Fruit fly (Drosophila melanogaster) whole organism, embryonic: ENCODE measurements around the gene CG15539.

ENCODE experiments used
- CG10209 ChIP-seq: fragments of 200-800 bp; sonication (Bioruptor generic); optimal IDR thresholded peaks from 3 replicates; lab custom pipeline; 2017; ENCODE audit warnings: missing biosample characterization, mild to moderate bottlenecking, missing genetic modification characterization, missing genetic modification reagents
- CG10267 ChIP-seq: fragments of 200-800 bp; sonication (Bioruptor generic); optimal IDR thresholded peaks from 2 replicates; lab custom pipeline; 2018; ENCODE audit warnings: missing biosample characterization, mild to moderate bottlenecking, missing genetic modification characterization, moderate library complexity
- CG11398 ChIP-seq: fragments of 200-800 bp; sonication (Bioruptor generic); optimal IDR thresholded peaks from 2 replicates; lab custom pipeline; 2016; ENCODE audit warnings: missing biosample characterization, missing genetic modification characterization
- CG12391 ChIP-seq: fragments of 200-800 bp; sonication (Bioruptor generic); optimal IDR thresholded peaks from 3 replicates; lab custom pipeline; 2018; ENCODE audit warnings: missing biosample characterization, mild to moderate bottlenecking, missing genetic modification characterization, moderate library complexity
- CG12769 ChIP-seq: fragments of 200-800 bp; sonication (Bioruptor generic); optimal IDR thresholded peaks from 2 replicates; lab custom pipeline; 2019; ENCODE audit warnings: missing biosample characterization, mild to moderate bottlenecking, missing genetic modification characterization, moderate library complexity
- CG13296 ChIP-seq: fragments of 200-800 bp; sonication (Bioruptor generic); optimal IDR thresholded peaks from 3 replicates; lab custom pipeline; 2018; ENCODE audit warnings: missing biosample characterization, mild to moderate bottlenecking, missing genetic modification characterization
- CG14860 ChIP-seq: fragments of 200-800 bp; sonication (Bioruptor generic); IDR thresholded peaks from 3 replicates; pipeline ENCODE4 v1.3.6; 2022; ENCODE audit warnings: missing biosample characterization, missing genetic modification characterization; ENCODE audit not compliant: partially characterized antibody
- CG15011 ChIP-seq: fragments of 200-800 bp; sonication (Bioruptor generic); optimal IDR thresholded peaks from 3 replicates; lab custom pipeline; 2018; ENCODE audit warnings: missing biosample characterization, mild to moderate bottlenecking, missing genetic modification characterization
- CG15514 ChIP-seq: fragments of 200-800 bp; sonication (Bioruptor generic); optimal IDR thresholded peaks from 3 replicates; lab custom pipeline; 2017; ENCODE audit warnings: missing biosample characterization, missing genetic modification characterization, mild to moderate bottlenecking, moderate library complexity, missing genetic modification reagents
- CG1647 ChIP-seq: fragments of 200-800 bp; sonication (Bioruptor generic); optimal IDR thresholded peaks from 3 replicates; lab custom pipeline; 2016; ENCODE audit warnings: missing biosample characterization, missing genetic modification characterization
- CG17186 ChIP-seq: fragments of 200-800 bp; sonication (Bioruptor generic); optimal IDR thresholded peaks from 3 replicates; lab custom pipeline; 2017; ENCODE audit warnings: missing biosample characterization, missing genetic modification reagents, missing genetic modification characterization
- CG17829 ChIP-seq: fragments of 200-800 bp; optimal IDR thresholded peaks from 2 replicates; lab custom pipeline; 2019; ENCODE audit warnings: missing biosample characterization, mild to moderate bottlenecking, missing genetic modification characterization, moderate library complexity
- CG2678 ChIP-seq: fragments of 200-800 bp; sonication (Bioruptor generic); optimal IDR thresholded peaks from 3 replicates; lab custom pipeline; 2019; ENCODE audit warnings: missing biosample characterization, mild to moderate bottlenecking, missing genetic modification characterization, moderate library complexity
- CG30431 ChIP-seq: fragments of 200-800 bp; sonication (Bioruptor generic); optimal IDR thresholded peaks from 2 replicates; lab custom pipeline; 2017; ENCODE audit warnings: missing biosample characterization, missing genetic modification characterization
- CG3163 ChIP-seq: fragments of 200-800 bp; sonication (Bioruptor generic); optimal IDR thresholded peaks from 3 replicates; lab custom pipeline; 2016; ENCODE audit warnings: missing biosample characterization, missing genetic modification characterization
- CG42726 ChIP-seq: fragments of 200-800 bp; sonication (Bioruptor generic); IDR thresholded peaks from 2 replicates; pipeline ENCODE4 v1.3.6; 2022; ENCODE audit warnings: missing biosample characterization, missing genetic modification characterization; ENCODE audit not compliant: partially characterized antibody
- CG6272 ChIP-seq: fragments of 200-800 bp; sonication (Bioruptor generic); IDR thresholded peaks from 2 replicates; pipeline ENCODE4 v1.3.6; 2022; ENCODE audit warnings: missing biosample characterization, missing genetic modification characterization
- CG6765 ChIP-seq: fragments of 200-800 bp; sonication (Bioruptor generic); optimal IDR thresholded peaks from 3 replicates; lab custom pipeline; 2017; ENCODE audit warnings: missing biosample characterization, mild to moderate bottlenecking, missing genetic modification characterization
- CG8765 ChIP-seq: fragments of 200-800 bp; sonication (Bioruptor generic); IDR thresholded peaks from 2 replicates; pipeline ENCODE4 v1.3.6; 2022; ENCODE audit warnings: missing biosample characterization, missing genetic modification characterization
- CG8924 ChIP-seq: fragments of 200-800 bp; optimal IDR thresholded peaks from 3 replicates; lab custom pipeline; 2019; ENCODE audit warnings: missing biosample characterization, mild to moderate bottlenecking, missing genetic modification characterization, moderate library complexity
- CG9932 ChIP-seq: fragments of 200-800 bp; sonication (Bioruptor generic); IDR thresholded peaks from 2 replicates; pipeline ENCODE4 v1.3.6; 2022; ENCODE audit warnings: missing biosample characterization, missing genetic modification characterization
- Dp ChIP-seq: fragments of 200-800 bp; sonication (Bioruptor generic); optimal IDR thresholded peaks from 2 replicates; lab custom pipeline; 2018; ENCODE audit warnings: missing biosample characterization, mild to moderate bottlenecking, missing genetic modification characterization, moderate library complexity
- ERR ChIP-seq: fragments of 200-800 bp; sonication (Bioruptor generic); optimal IDR thresholded peaks from 2 replicates; lab custom pipeline; 2016; ENCODE audit warnings: missing biosample characterization, missing genetic modification characterization
- HLH4C ChIP-seq: fragments of 200-800 bp; sonication (Bioruptor generic); IDR thresholded peaks from 3 replicates; pipeline ENCODE4 v1.3.6; 2022; ENCODE audit warnings: missing biosample characterization, missing genetic modification characterization; ENCODE audit not compliant: partially characterized antibody
- Jarid2 ChIP-seq: fragments of 200-800 bp; sonication (Bioruptor generic); optimal IDR thresholded peaks from 3 replicates; lab custom pipeline; 2017; ENCODE audit warnings: mild to moderate bottlenecking, missing biosample characterization, missing genetic modification reagents, missing genetic modification characterization
- MESR4 ChIP-seq: fragments of 200-800 bp; sonication (Bioruptor generic); optimal IDR thresholded peaks from 2 replicates; lab custom pipeline; 2018; ENCODE audit warnings: missing biosample characterization, mild to moderate bottlenecking, missing genetic modification characterization, moderate library complexity
- NC2β ChIP-seq: fragments of 200-800 bp; sonication (Bioruptor generic); optimal IDR thresholded peaks from 2 replicates; lab custom pipeline; 2016; ENCODE audit warnings: missing biosample characterization, missing genetic modification characterization
- NFAT ChIP-seq: fragments of 200-800 bp; sonication (Bioruptor generic); IDR thresholded peaks from 2 replicates; pipeline ENCODE4 v1.3.6; 2022; ENCODE audit warnings: missing biosample characterization, missing genetic modification characterization
- Vsx1 ChIP-seq: fragments of 200-800 bp; sonication (Bioruptor generic); optimal IDR thresholded peaks from 2 replicates; lab custom pipeline; 2017; ENCODE audit warnings: missing biosample characterization, mild to moderate bottlenecking, missing genetic modification characterization, missing genetic modification reagents
- Xbp1 ChIP-seq: fragments of 200-800 bp; sonication (Bioruptor generic); optimal IDR thresholded peaks from 3 replicates; lab custom pipeline; 2016; ENCODE audit warnings: missing biosample characterization, mild to moderate bottlenecking, missing genetic modification characterization
- az2 ChIP-seq: fragments of 200-800 bp; sonication (Bioruptor generic); optimal IDR thresholded peaks from 3 replicates; lab custom pipeline; 2016; ENCODE audit warnings: missing biosample characterization, missing genetic modification characterization
- bowl ChIP-seq: fragments of 200-800 bp; sonication (Bioruptor generic); IDR thresholded peaks from 2 replicates; pipeline ENCODE4 v1.3.6; 2022; ENCODE audit warnings: missing biosample characterization, missing genetic modification characterization
- en ChIP-seq: fragments of 200-800 bp; sonication (Bioruptor generic); optimal IDR thresholded peaks from 2 replicates; lab custom pipeline; 2016; ENCODE audit warnings: missing biosample characterization, missing genetic modification characterization
- eve ChIP-seq, 2 experiments: fragments of >200 bp; optimal IDR thresholded peaks; 2 replicates each; lab custom pipeline; 2017; ENCODE audit warnings: missing biosample characterization in 2 of 2, missing genetic modification characterization in 2 of 2
- hbn ChIP-seq: fragments of 200-800 bp; sonication (Bioruptor generic); IDR thresholded peaks from 2 replicates; pipeline ENCODE4 v1.3.6; 2022; ENCODE audit warnings: missing biosample characterization, missing genetic modification characterization; ENCODE audit not compliant: partially characterized antibody
- inv ChIP-seq: fragments of 200-800 bp; sonication (Bioruptor generic); IDR thresholded peaks from 2 replicates; pipeline ENCODE4 v1.3.6; 2022; ENCODE audit warnings: missing biosample characterization, missing genetic modification characterization; ENCODE audit not compliant: partially characterized antibody
- jumu ChIP-seq: fragments of 200-800 bp; sonication (Bioruptor generic); optimal IDR thresholded peaks from 3 replicates; lab custom pipeline; 2016; ENCODE audit warnings: missing biosample characterization, missing genetic modification characterization
- kni ChIP-seq: fragments of 200-800 bp; sonication (Bioruptor generic); optimal IDR thresholded peaks from 3 replicates; lab custom pipeline; 2017; ENCODE audit warnings: mild to moderate bottlenecking, missing biosample characterization, missing genetic modification reagents, missing genetic modification characterization
- lab ChIP-seq: fragments of 200-800 bp; sonication (Bioruptor generic); optimal IDR thresholded peaks from 3 replicates; lab custom pipeline; 2017; ENCODE audit warnings: missing biosample characterization, missing genetic modification characterization, mild to moderate bottlenecking, moderate library complexity, missing genetic modification reagents
- lbe ChIP-seq: fragments of 200-800 bp; sonication (Bioruptor generic); optimal IDR thresholded peaks from 2 replicates; lab custom pipeline; 2016; ENCODE audit warnings: missing biosample characterization, mild to moderate bottlenecking, missing genetic modification characterization
- mirr ChIP-seq: fragments of 200-800 bp; sonication (Bioruptor generic); optimal IDR thresholded peaks from 3 replicates; lab custom pipeline; 2018; ENCODE audit warnings: missing biosample characterization, mild to moderate bottlenecking, missing genetic modification characterization
- nerfin-1 ChIP-seq: fragments of 200-800 bp; sonication (Bioruptor generic); optimal IDR thresholded peaks from 3 replicates; lab custom pipeline; 2019; ENCODE audit warnings: missing biosample characterization, mild to moderate bottlenecking, missing genetic modification characterization, moderate library complexity
- nom ChIP-seq: fragments of 200-800 bp; sonication (Bioruptor generic); optimal IDR thresholded peaks from 2 replicates; lab custom pipeline; 2017; ENCODE audit warnings: missing biosample characterization, missing genetic modification characterization, mild to moderate bottlenecking, moderate library complexity, missing genetic modification reagents
- ranshi ChIP-seq: fragments of 200-800 bp; sonication (Bioruptor generic); IDR thresholded peaks from 2 replicates; pipeline ENCODE4 v1.3.6; 2022; ENCODE audit warnings: missing biosample characterization, missing genetic modification characterization
- rib ChIP-seq: fragments of 200-800 bp; sonication (Bioruptor generic); IDR thresholded peaks from 2 replicates; pipeline ENCODE4 v1.3.6; 2022; ENCODE audit warnings: missing biosample characterization, missing genetic modification characterization
- scrt ChIP-seq: fragments of 200-800 bp; sonication (Bioruptor generic); optimal IDR thresholded peaks from 2 replicates; lab custom pipeline; 2018; ENCODE audit warnings: missing biosample characterization, mild to moderate bottlenecking, missing genetic modification characterization, moderate library complexity
- sd ChIP-seq: fragments of 200-800 bp; sonication (Bioruptor generic); optimal IDR thresholded peaks from 3 replicates; lab custom pipeline; 2018; ENCODE audit warnings: missing biosample characterization, mild to moderate bottlenecking, missing genetic modification characterization, moderate library complexity
- z ChIP-seq: fragments of 200-800 bp; sonication (Bioruptor generic); IDR thresholded peaks from 3 replicates; pipeline ENCODE4 v1.3.6; 2022; ENCODE audit warnings: missing biosample characterization, missing genetic modification characterization

The CG15539 gene

dm6 chr3R:30465775-30466494, 39.9 kb upstream of the CG15539 start, which contains the start of gene PH4alphaEFB (continued):
- no peak for TF ChIP-seq CG6765 (GFP tag; lab: Kevin White, UChicago)
- TF ChIP-seq ERR (GFP tag; lab: Kevin White, UChicago): no peak
- TF ChIP-seq CG8765 (GFP tag; lab: Robert Waterston, UW): no peak
- TF ChIP-seq Vsx1 (GFP tag; lab: Kevin White, UChicago): no peak
- TF ChIP-seq CG14860 (GFP tag; lab: Robert Waterston, UW): no peak
- no peak for TF ChIP-seq CG17186
- no peak for TF ChIP-seq CG1647 (GFP tag; lab: Kevin White, UChicago)
- TF ChIP-seq sd (tag; lab: Kevin White, UChicago): peak; percentile 57
- no peak for TF ChIP-seq CG15514 (GFP tag; lab: Kevin White, UChicago)
- no peak for TF ChIP-seq az2 (GFP tag; lab: Kevin White, UChicago)
- no peak for TF ChIP-seq CG6272
- no peak for TF ChIP-seq jumu
- TF ChIP-seq nerfin-1: peak; percentile 56
- TF ChIP-seq CG9932 (GFP tag; lab: Robert Waterston, UW): no peak
- no peak for TF ChIP-seq CG42726 (GFP tag; lab: Robert Waterston, UW)
- TF ChIP-seq CG15011: no peak
- TF ChIP-seq CG12769: peak; percentile 78
- TF ChIP-seq hbn: peak; percentile 27; the same call in 1 of the 2 replicates
- no peak for TF ChIP-seq NC2β
- no peak for TF ChIP-seq CG8924 (tag; lab: Kevin White, UChicago)
- TF ChIP-seq ranshi (GFP tag; lab: Robert Waterston, UW): no peak
- TF ChIP-seq CG30431 (GFP tag; lab: Kevin White, UChicago): no peak
- peak; percentile 99 for TF ChIP-seq CG3163 (GFP tag; lab: Kevin White, UChicago)
- no peak for TF ChIP-seq bowl (GFP tag; lab: Robert Waterston, UW)
- TF ChIP-seq HLH4C (GFP tag; lab: Robert Waterston, UW): 0 out of 3 replicates have a peak, but pooled peaks have one; percentile 37
- no peak for TF ChIP-seq lab (GFP tag; lab: Kevin White, UChicago)
- no peak for TF ChIP-seq inv (GFP tag; lab: Robert Waterston, UW)
- TF ChIP-seq z (GFP tag; lab: Robert Waterston, UW): no peak
- TF ChIP-seq en (GFP tag; lab: Kevin White, UChicago): no peak
- peak; percentile 25 for TF ChIP-seq CG17829 (tag; lab: Kevin White, UChicago)
- peak; percentile 3 for TF ChIP-seq MESR4
- peak; percentile 57 for TF ChIP-seq nom
- no peak for TF ChIP-seq rib
- TF ChIP-seq Xbp1: peak; percentile 5
- TF ChIP-seq lbe (GFP tag; lab: Kevin White, UChicago): peak; percentile 47
- TF ChIP-seq mirr: peak; percentile 14
- peak; percentile 94 for TF ChIP-seq Jarid2 (GFP tag; lab: Kevin White, UChicago)
- TF ChIP-seq CG10209 (GFP tag; lab: Kevin White, UChicago): no peak
- no peak for TF ChIP-seq CG11398 (GFP tag; lab: Kevin White, UChicago)
- no peak for TF ChIP-seq CG2678
- TF ChIP-seq CG13296 (GFP tag; lab: Kevin White, UChicago): peak; percentile 6
- TF ChIP-seq Dp: peak; percentile 85
- peak; percentile 84 for TF ChIP-seq scrt (GFP tag; lab: Kevin White, UChicago)
- TF ChIP-seq eve (GFP tag; optimal IDR thresholded peaks at IDR 0.05; lab: Kevin White, UChicago): no peak
- no peak for TF ChIP-seq CG10267 (tag; lab: Kevin White, UChicago)
- no peak for TF ChIP-seq CG12391 (tag; lab: Kevin White, UChicago)
- peak; percentile 3 for TF ChIP-seq kni (GFP tag; lab: Kevin White, UChicago)
- no peak for TF ChIP-seq NFAT (GFP tag; lab: Robert Waterston, UW)
